Worm (Caenorhabditis elegans) whole organism, L2 larva: ENCODE measurements around the gene F08D12.3.

Experiments used
- nhr-11 ChIP-seq: fragments of 150-350 bp; optimal IDR thresholded peaks from 2 replicates; lab custom pipeline; 2014; ENCODE audit warnings: missing biosample characterization, missing genetic modification characterization
- nhr-25 ChIP-seq: fragments of 150-350 bp; sonication (generic microtip); optimal IDR thresholded peaks from 3 replicates; lab custom pipeline; 2014; ENCODE audit warnings: missing biosample characterization, missing genetic modification characterization

DNA sequence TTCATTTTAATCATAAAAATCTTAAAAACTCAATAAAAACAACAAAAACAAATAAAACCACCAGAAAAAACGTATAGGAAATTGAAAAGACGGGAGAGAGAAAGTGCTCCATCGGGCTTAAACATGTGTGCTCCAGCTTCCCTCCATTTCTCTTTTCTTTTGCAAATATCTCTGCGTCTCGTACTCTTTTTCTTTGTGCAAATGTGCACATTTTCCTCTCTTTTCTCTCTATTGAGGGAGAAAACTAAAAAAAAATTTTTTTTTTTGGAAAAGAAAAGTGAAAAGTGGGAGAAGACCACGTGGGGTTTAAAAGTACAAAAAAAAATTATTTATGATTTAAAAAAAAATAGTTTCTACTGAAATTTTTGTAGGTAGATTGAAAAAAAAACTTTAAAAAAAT, 24.9 kb downstream of the F08D12.3 start:
- TF ChIP-seq nhr-11 (no peak), nhr-25 (tag; lab: Kevin White, UChicago) (no peak)
